Worm (Caenorhabditis elegans) whole organism, L3 larva: ENCODE measurements around the gene F40F8.1.

ENCODE experiments used
- R02D3.7 ChIP-seq: fragments of 150-350 bp; optimal IDR thresholded peaks from 2 replicates; lab custom pipeline; 2014; ENCODE audit warnings: missing biosample characterization, missing genetic modification characterization
- ZK546.5 ChIP-seq: sonication (generic microtip); optimal IDR thresholded peaks from 2 replicates; lab custom pipeline; 2017; ENCODE audit warnings: missing biosample characterization, missing genetic modification characterization
- aly-2 ChIP-seq: fragments of 150-350 bp; optimal IDR thresholded peaks from 2 replicates; lab custom pipeline; 2014; ENCODE audit warnings: missing biosample characterization, missing genetic modification characterization
- ama-1 ChIP-seq: fragments of 150-350 bp; optimal IDR thresholded peaks from 2 replicates; lab custom pipeline; 2018
- ceh-16 ChIP-seq: sonication (generic microtip); optimal IDR thresholded peaks from 2 replicates; lab custom pipeline; 2017; ENCODE audit warnings: missing biosample characterization, missing genetic modification characterization
- ceh-28 ChIP-seq: fragments of 150-350 bp; optimal IDR thresholded peaks from 2 replicates; lab custom pipeline; 2014; ENCODE audit warnings: missing biosample characterization, missing genetic modification reagents, missing genetic modification characterization
- ceh-82 ChIP-seq: fragments of 150-350 bp; optimal IDR thresholded peaks from 2 replicates; lab custom pipeline; 2014; ENCODE audit warnings: missing biosample characterization, missing genetic modification characterization
- ceh-9 ChIP-seq: sonication (generic microtip); optimal IDR thresholded peaks from 2 replicates; lab custom pipeline; 2018; ENCODE audit warnings: missing biosample characterization, missing genetic modification characterization
- daf-12 ChIP-seq: fragments of 150-350 bp; optimal IDR thresholded peaks from 2 replicates; lab custom pipeline; 2014; ENCODE audit warnings: missing biosample characterization, missing genetic modification reagents, missing genetic modification characterization
- egl-27 ChIP-seq: sonication (generic microtip); optimal IDR thresholded peaks from 4 replicates; lab custom pipeline; 2017; ENCODE audit warnings: missing biosample characterization, missing genetic modification reagents, missing genetic modification characterization
- egl-5 ChIP-seq: fragments of 150-350 bp; optimal IDR thresholded peaks from 2 replicates; lab custom pipeline; 2017; ENCODE audit warnings: missing biosample characterization, missing genetic modification reagents, missing genetic modification characterization, inconsistent platforms
- elt-1 ChIP-seq: fragments of 150-350 bp; optimal IDR thresholded peaks from 2 replicates; lab custom pipeline; 2014; ENCODE audit warnings: missing biosample characterization, missing genetic modification characterization
- elt-2 ChIP-seq: sonication (generic microtip); optimal IDR thresholded peaks from 2 replicates; lab custom pipeline; 2016; ENCODE audit warnings: missing genetic modification reagents, mild to moderate bottlenecking, missing genetic modification characterization, missing compliant biosample characterization
- elt-3 ChIP-seq, 3 experiments: fragments of 150-350 bp in 1 of 3; sonication (generic microtip) in 2 of 3; optimal IDR thresholded peaks; 2 replicates in 2 of 3; 4 replicates in 1 of 3; lab custom pipeline; 2014 to 2017; ENCODE audit warnings: missing biosample characterization in 3 of 3, missing genetic modification characterization in 3 of 3
- eor-1 ChIP-seq, 2 experiments: fragments of 150-350 bp; optimal IDR thresholded peaks; 2 replicates each; lab custom pipeline; 2014 to 2018; ENCODE audit warnings: missing biosample characterization in 2 of 2, missing genetic modification characterization in 2 of 2
- fkh-10 ChIP-seq: sonication (generic microtip); optimal IDR thresholded peaks from 2 replicates; lab custom pipeline; 2017; ENCODE audit warnings: missing biosample characterization, missing genetic modification reagents, missing genetic modification characterization
- fkh-2 ChIP-seq: fragments of 150-350 bp; optimal IDR thresholded peaks from 2 replicates; lab custom pipeline; 2014; ENCODE audit warnings: missing biosample characterization, missing genetic modification reagents, missing genetic modification characterization
- fos-1 ChIP-seq: fragments of 150-350 bp; optimal IDR thresholded peaks from 2 replicates; lab custom pipeline; 2014; ENCODE audit warnings: missing biosample characterization, missing genetic modification characterization
- hmg-11 ChIP-seq: sonication (generic microtip); optimal IDR thresholded peaks from 2 replicates; lab custom pipeline; 2016; ENCODE audit warnings: missing genetic modification characterization, missing compliant biosample characterization
- jun-1 ChIP-seq: fragments of 150-350 bp; optimal IDR thresholded peaks from 2 replicates; lab custom pipeline; 2014; ENCODE audit warnings: missing biosample characterization, missing genetic modification reagents, missing genetic modification characterization
- lin-15B ChIP-seq: fragments of 150-350 bp; optimal IDR thresholded peaks from 2 replicates; lab custom pipeline; 2014; ENCODE audit warnings: missing biosample characterization, missing genetic modification characterization
- lin-39 ChIP-seq: fragments of 150-350 bp; optimal IDR thresholded peaks from 2 replicates; lab custom pipeline; 2018; ENCODE audit warnings: missing biosample characterization, missing genetic modification reagents, missing genetic modification characterization
- lsy-12 ChIP-seq: sonication (generic microtip); optimal IDR thresholded peaks from 2 replicates; lab custom pipeline; 2016; ENCODE audit warnings: mild to moderate bottlenecking, missing genetic modification characterization, missing compliant biosample characterization
- mdl-1 ChIP-seq: fragments of 150-350 bp; optimal IDR thresholded peaks from 2 replicates; lab custom pipeline; 2014; ENCODE audit warnings: missing biosample characterization, missing genetic modification characterization
- mml-1 ChIP-seq: fragments of 150-350 bp; sonication (generic microtip); optimal IDR thresholded peaks from 3 replicates; lab custom pipeline; 2014; ENCODE audit warnings: missing biosample characterization, missing genetic modification characterization
- nfya-1 ChIP-seq: sonication (generic microtip); optimal IDR thresholded peaks from 2 replicates; lab custom pipeline; 2017; ENCODE audit warnings: missing genetic modification characterization, mild to moderate bottlenecking, missing compliant biosample characterization, antibody characterized with exemption, moderate library complexity; ENCODE audit not compliant: insufficient read depth
- nhr-11 ChIP-seq: fragments of 150-350 bp; optimal IDR thresholded peaks from 2 replicates; lab custom pipeline; 2014; ENCODE audit warnings: missing biosample characterization, missing genetic modification characterization
- nhr-12 ChIP-seq: fragments of 150-350 bp; optimal IDR thresholded peaks from 2 replicates; lab custom pipeline; 2014; ENCODE audit warnings: missing biosample characterization, missing genetic modification characterization
- nhr-23 ChIP-seq: fragments of 150-350 bp; optimal IDR thresholded peaks from 2 replicates; lab custom pipeline; 2014; ENCODE audit warnings: missing biosample characterization, missing genetic modification reagents, missing genetic modification characterization
- nhr-237 ChIP-seq: fragments of 150-350 bp; optimal IDR thresholded peaks from 2 replicates; lab custom pipeline; 2014; ENCODE audit warnings: missing biosample characterization, missing genetic modification characterization
- nhr-25 ChIP-seq: sonication (generic microtip); optimal IDR thresholded peaks from 2 replicates; lab custom pipeline; 2017; ENCODE audit warnings: missing biosample characterization, missing genetic modification characterization
- nhr-28 ChIP-seq: fragments of 150-350 bp; optimal IDR thresholded peaks from 2 replicates; lab custom pipeline; 2014; ENCODE audit warnings: missing biosample characterization, missing genetic modification characterization
- nhr-43 ChIP-seq: sonication (generic microtip); optimal IDR thresholded peaks from 2 replicates; lab custom pipeline; 2016; ENCODE audit warnings: mild to moderate bottlenecking, missing genetic modification characterization, missing compliant biosample characterization; ENCODE audit not compliant: poor library complexity, severe bottlenecking
- nhr-67 ChIP-seq: fragments of 150-350 bp; optimal IDR thresholded peaks from 2 replicates; lab custom pipeline; 2014; ENCODE audit warnings: missing biosample characterization, missing genetic modification characterization
- nhr-76 ChIP-seq: fragments of 150-350 bp; sonication (generic microtip); optimal IDR thresholded peaks from 5 replicates; lab custom pipeline; 2014; ENCODE audit warnings: missing biosample characterization, missing genetic modification characterization
- nhr-77 ChIP-seq: fragments of 150-350 bp; optimal IDR thresholded peaks from 2 replicates; lab custom pipeline; 2014; ENCODE audit warnings: missing biosample characterization, missing genetic modification characterization
- pha-4 ChIP-seq: fragments of 150-350 bp; optimal IDR thresholded peaks from 2 replicates; lab custom pipeline; 2014; ENCODE audit warnings: missing biosample characterization, missing genetic modification reagents, missing genetic modification characterization
- pqm-1 ChIP-seq: fragments of 150-350 bp; optimal IDR thresholded peaks from 2 replicates; lab custom pipeline; 2017; ENCODE audit warnings: missing biosample characterization, missing genetic modification characterization, inconsistent platforms
- sea-2 ChIP-seq: fragments of 150-350 bp; sonication (generic microtip); optimal IDR thresholded peaks from 4 replicates; lab custom pipeline; 2014; ENCODE audit warnings: missing biosample characterization, missing genetic modification reagents, missing genetic modification characterization
- skn-1 ChIP-seq: fragments of 150-350 bp; optimal IDR thresholded peaks from 2 replicates; lab custom pipeline; 2014; ENCODE audit warnings: missing biosample characterization, missing genetic modification characterization
- snpc-4 ChIP-seq: fragments of 150-350 bp; optimal IDR thresholded peaks from 2 replicates; lab custom pipeline; 2014; ENCODE audit warnings: missing biosample characterization, missing genetic modification characterization
- tbx-2 ChIP-seq: sonication (generic microtip); optimal IDR thresholded peaks from 2 replicates; lab custom pipeline; 2016; ENCODE audit warnings: mild to moderate bottlenecking, missing genetic modification characterization, missing compliant biosample characterization
- unc-39 ChIP-seq: sonication (generic microtip); optimal IDR thresholded peaks from 4 replicates; lab custom pipeline; 2017; ENCODE audit warnings: missing biosample characterization, missing genetic modification characterization
- unc-62 ChIP-seq: fragments of 150-350 bp; sonication (generic microtip); optimal IDR thresholded peaks from 4 replicates; lab custom pipeline; 2014; ENCODE audit warnings: missing biosample characterization, missing genetic modification reagents, missing genetic modification characterization
- zag-1 ChIP-seq: fragments of 150-350 bp; optimal IDR thresholded peaks from 2 replicates; lab custom pipeline; 2014; ENCODE audit warnings: missing biosample characterization, missing genetic modification characterization
- ztf-11 ChIP-seq: fragments of 150-350 bp; optimal IDR thresholded peaks from 2 replicates; lab custom pipeline; 2014; ENCODE audit warnings: missing biosample characterization, missing genetic modification characterization
- ztf-4 ChIP-seq: fragments of 150-350 bp; optimal IDR thresholded peaks from 2 replicates; lab custom pipeline; 2014; ENCODE audit warnings: missing biosample characterization, missing genetic modification characterization

F40F8.1 gene

ce11 chrII:11103052-11103451 is 24.4 kb upstream of the F40F8.1 start:
- TF ChIP-seq fkh-2 (tag; lab: Kevin White, UChicago), result no peak
- TF ChIP-seq fos-1 (tag; lab: Kevin White, UChicago), result no peak
- TF ChIP-seq hmg-11 (tag; lab: Kevin White, UChicago), result peak; percentile 11
- no peak for TF ChIP-seq nhr-28 (tag; lab: Kevin White, UChicago)
- no peak for TF ChIP-seq unc-62 (GFP tag; lab: Kevin White, UChicago)
- TF ChIP-seq ceh-28 (tag; lab: Kevin White, UChicago), result no peak
- TF ChIP-seq lin-39, result peak; percentile 79
- TF ChIP-seq nhr-25 (tag; lab: Kevin White, UChicago), result peak; percentile 83
- no peak for TF ChIP-seq lsy-12
- TF ChIP-seq egl-5 (tag; lab: Kevin White, UChicago), result peak; percentile 80
- TF ChIP-seq nhr-67 (tag; lab: Kevin White, UChicago), result no peak
- TF ChIP-seq fkh-10 (GFP tag; lab: Kevin White, UChicago), result no peak
- no peak for TF ChIP-seq unc-39 (tag; lab: Kevin White, UChicago)
- no peak for TF ChIP-seq nhr-11 (tag; lab: Kevin White, UChicago)
- TF ChIP-seq sea-2 (GFP tag; lab: Kevin White, UChicago), result no peak
- TF ChIP-seq nfya-1, result peak; percentile 76
- TF ChIP-seq nhr-77 (tag; lab: Kevin White, UChicago), result no peak
- TF ChIP-seq elt-2, result peak; percentile 48
- TF ChIP-seq ceh-9, result no peak
- no peak for TF ChIP-seq ZK546.5 (tag; lab: Kevin White, UChicago)
- no peak for TF ChIP-seq aly-2 (tag; lab: Kevin White, UChicago)
- TF ChIP-seq pqm-1 (tag; lab: Kevin White, UChicago), result peak; percentile 29
- TF ChIP-seq nhr-237 (tag; lab: Kevin White, UChicago), result no peak
- TF ChIP-seq snpc-4 (tag; lab: Kevin White, UChicago), result peak; percentile 49
- TF ChIP-seq elt-1 (tag; lab: Kevin White, UChicago), result no peak
- no peak for TF ChIP-seq nhr-43 (tag; lab: Kevin White, UChicago)
- TF ChIP-seq skn-1 (tag; lab: Kevin White, UChicago), result no peak
- TF ChIP-seq mml-1 (tag; lab: Kevin White, UChicago), result no peak
- TF ChIP-seq egl-27, result no peak
- TF ChIP-seq nhr-23 (tag; lab: Kevin White, UChicago), result peak; percentile 72
- TF ChIP-seq mdl-1 (tag; lab: Kevin White, UChicago), result no peak
- TF ChIP-seq nhr-12 (tag; lab: Kevin White, UChicago), result no peak
- TF ChIP-seq pha-4 (tag; lab: Kevin White, UChicago), result peak; percentile 84
- TF ChIP-seq ama-1 (lab: Kevin White, UChicago), result no peak
- TF ChIP-seq R02D3.7 (tag; lab: Kevin White, UChicago), result no peak
- TF ChIP-seq zag-1 (tag; lab: Kevin White, UChicago), result no peak
- TF ChIP-seq tbx-2 (tag; lab: Kevin White, UChicago), result no peak
- no peak for TF ChIP-seq ceh-16 (tag; lab: Kevin White, UChicago)
- no peak for TF ChIP-seq ceh-82
- peak; percentile 82 for TF ChIP-seq lin-15B (tag; lab: Kevin White, UChicago)
- TF ChIP-seq ztf-4 (tag; lab: Kevin White, UChicago), result no peak
- TF ChIP-seq nhr-76 (tag; lab: Kevin White, UChicago), result no peak
- TF ChIP-seq ztf-11 (tag; lab: Kevin White, UChicago), result no peak
- no peak for TF ChIP-seq elt-3 (tag; optimal IDR thresholded peaks at IDR 0.05; lab: Kevin White, UChicago)
- no peak for TF ChIP-seq jun-1
- no peak for TF ChIP-seq daf-12
- TF ChIP-seq eor-1 (tag; optimal IDR thresholded peaks at IDR 0.05; lab: Kevin White, UChicago), result no peak
